Worm (Caenorhabditis elegans): ENCODE results near the gene orc-5.
"Not testable (repeated sequence)": the region's sequence is repeated elsewhere in the genome, so short reads cannot be mapped to it uniquely, and the experiment has no call there.

DNA sequence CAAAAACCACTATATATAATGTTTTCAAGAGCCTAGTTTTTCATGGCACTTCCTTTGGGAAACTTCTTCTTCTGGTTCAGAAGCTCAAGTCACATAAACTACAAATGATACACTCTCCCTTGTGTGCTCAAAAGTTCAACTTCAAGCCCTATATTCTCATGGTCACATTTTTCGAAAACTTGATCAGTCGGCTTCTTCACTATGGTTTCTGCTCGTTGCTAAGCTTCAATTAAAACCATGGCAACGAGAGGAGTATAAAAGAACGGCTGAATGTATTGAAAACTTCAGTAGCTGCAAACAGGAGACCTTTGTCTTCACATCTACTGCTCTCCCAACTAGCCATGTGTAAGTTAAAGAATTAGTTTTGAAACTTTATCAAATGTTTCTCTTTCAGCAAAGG, 47.1 kb downstream of the orc-5 start, which contains the start of gene R102.2:
- not testable (repeated sequence) for TF ChIP-seq mel-28 (tag; optimal IDR thresholded peaks at IDR 0.05; ENCODE audit: borderline replicate concordance); rcor-1 (GFP tag; IDR thresholded peaks at IDR 0.05); nhr-80 (tag; optimal IDR thresholded peaks at IDR 0.05); madf-8 (GFP tag; conservative IDR thresholded peaks at IDR 0.05); rpc-1 (optimal IDR thresholded peaks at IDR 0.05); rpc-1 (tag; optimal IDR thresholded peaks at IDR 0.05); F37B4.10 (GFP tag; IDR thresholded peaks at IDR 0.05); K12H6.12 (tag; optimal IDR thresholded peaks at IDR 0.05); ZK185.1 (tag; optimal IDR thresholded peaks at IDR 0.05; ENCODE audit: poor library complexity, severe bottlenecking); K11D2.4 (GFP tag; IDR thresholded peaks at IDR 0.05); ets-4 (GFP tag; optimal IDR thresholded peaks at IDR 0.05); snpc-4 (GFP tag; optimal IDR thresholded peaks at IDR 0.05); snpc-4 (tag; optimal IDR thresholded peaks at IDR 0.05); ztf-26 (tag; optimal IDR thresholded peaks at IDR 0.05); chd-7 (tag; optimal IDR thresholded peaks at IDR 0.05); F23B12.7 (tag; optimal IDR thresholded peaks at IDR 0.05; ENCODE audit: insufficient read depth)

All from whole organism, young adult.